Worm (Caenorhabditis elegans) whole organism, L1 larva: ENCODE measurements around the gene nhx-2.

ENCODE experiments used
- C04F5.9 ChIP-seq: sonication (generic microtip); optimal IDR thresholded peaks from 2 replicates; lab custom pipeline; 2016; ENCODE audit warnings: missing genetic modification characterization, missing compliant biosample characterization
- C16A3.4 ChIP-seq: fragments of 150-350 bp; optimal IDR thresholded peaks from 2 replicates; lab custom pipeline; 2014; ENCODE audit warnings: missing biosample characterization, missing genetic modification characterization
- F16B12.6 ChIP-seq: fragments of 150-350 bp; optimal IDR thresholded peaks from 2 replicates; lab custom pipeline; 2014; ENCODE audit warnings: missing biosample characterization, missing genetic modification characterization
- Y116A8C.19 ChIP-seq: sonication (generic microtip); optimal IDR thresholded peaks from 2 replicates; lab custom pipeline; 2016; ENCODE audit warnings: missing compliant biosample characterization, missing genetic modification characterization, borderline replicate concordance
- aly-2 ChIP-seq: fragments of 150-350 bp; optimal IDR thresholded peaks from 2 replicates; lab custom pipeline; 2014; ENCODE audit warnings: missing biosample characterization, missing genetic modification characterization
- blmp-1 ChIP-seq: fragments of 150-350 bp; optimal IDR thresholded peaks from 2 replicates; lab custom pipeline; 2014; ENCODE audit warnings: missing biosample characterization, missing genetic modification characterization
- ceh-63 ChIP-seq: fragments of 200-800 bp; sonication (Bioruptor generic); optimal IDR thresholded peaks from 2 replicates; lab custom pipeline; 2018; ENCODE audit warnings: mild to moderate bottlenecking, missing genetic modification characterization, missing compliant biosample characterization
- ceh-82 ChIP-seq, 3 experiments: fragments of 150-350 bp in 1 of 3; sonication (generic microtip) in 2 of 3; optimal IDR thresholded peaks; 2 replicates each; lab custom pipeline; 2014 to 2017; ENCODE audit warnings: missing biosample characterization in 3 of 3, missing genetic modification characterization in 3 of 3
- ceh-88 ChIP-seq: fragments of 200-800 bp; sonication (Bioruptor generic); IDR thresholded peaks from 2 replicates; pipeline ENCODE4 v1.3.6; 2022; ENCODE audit warnings: missing genetic modification characterization, missing compliant biosample characterization
- ceh-90 ChIP-seq: sonication (generic microtip); optimal IDR thresholded peaks from 2 replicates; lab custom pipeline; 2016; ENCODE audit warnings: missing genetic modification characterization, missing compliant biosample characterization
- ces-1 ChIP-seq: fragments of 150-350 bp; optimal IDR thresholded peaks from 2 replicates; lab custom pipeline; 2014; ENCODE audit warnings: missing biosample characterization, missing genetic modification reagents, missing genetic modification characterization
- efl-1 ChIP-seq, 4 experiments: fragments of 150-350 bp; optimal IDR thresholded peaks in 3 of 4; peaks in 1 of 4; 1 replicate in 1 of 4; 2 replicates in 3 of 4; lab custom pipeline; 2014; ENCODE audit warnings: missing biosample characterization in 2 of 4, missing genetic modification characterization in 2 of 4, missing genetic modification reagents in 2 of 4
- egl-27 ChIP-seq, 2 experiments: fragments of 150-350 bp in 1 of 2; sonication (generic microtip); optimal IDR thresholded peaks; 3 replicates each; lab custom pipeline; 2017 to 2018; ENCODE audit warnings: missing biosample characterization in 2 of 2, missing genetic modification characterization in 2 of 2, missing genetic modification reagents in 2 of 2
- elt-2 ChIP-seq: sonication (generic microtip); optimal IDR thresholded peaks from 2 replicates; lab custom pipeline; 2016; ENCODE audit warnings: missing genetic modification characterization, mild to moderate bottlenecking, inconsistent platforms, missing compliant biosample characterization, missing genetic modification reagents
- ets-5 ChIP-seq: fragments of 200-800 bp; sonication (Bioruptor generic); IDR thresholded peaks from 2 replicates; pipeline ENCODE4 v1.3.6; 2022; ENCODE audit warnings: missing genetic modification characterization, missing compliant biosample characterization
- fkh-4 ChIP-seq: sonication (generic microtip); optimal IDR thresholded peaks from 2 replicates; lab custom pipeline; 2016; ENCODE audit warnings: missing compliant biosample characterization, missing genetic modification characterization, borderline replicate concordance
- fkh-8 ChIP-seq: sonication (generic microtip); optimal IDR thresholded peaks from 2 replicates; lab custom pipeline; 2016; ENCODE audit warnings: mild to moderate bottlenecking, missing genetic modification characterization, missing compliant biosample characterization
- fos-1 ChIP-seq: fragments of 150-350 bp; optimal IDR thresholded peaks from 2 replicates; lab custom pipeline; 2014; ENCODE audit warnings: missing biosample characterization, missing genetic modification characterization
- grh-1 ChIP-seq: fragments of 200-800 bp; sonication (Bioruptor generic); IDR thresholded peaks from 2 replicates; pipeline ENCODE4 v1.3.6; 2022; ENCODE audit warnings: missing genetic modification reagents, missing genetic modification characterization, missing compliant biosample characterization
- hlh-4 ChIP-seq: sonication (generic microtip); optimal IDR thresholded peaks from 2 replicates; lab custom pipeline; 2016; ENCODE audit warnings: mild to moderate bottlenecking, missing genetic modification characterization, missing compliant biosample characterization
- irx-1 ChIP-seq: sonication (generic microtip); optimal IDR thresholded peaks from 2 replicates; lab custom pipeline; 2016; ENCODE audit warnings: missing genetic modification characterization, missing compliant biosample characterization
- isw-1 ChIP-seq: fragments of 200-800 bp; sonication (Bioruptor generic); IDR thresholded peaks from 2 replicates; pipeline ENCODE4 v1.3.6; 2022; ENCODE audit warnings: missing genetic modification characterization, missing compliant biosample characterization
- jun-1 ChIP-seq: fragments of 150-350 bp; optimal IDR thresholded peaks from 2 replicates; lab custom pipeline; 2014; ENCODE audit warnings: missing biosample characterization, missing genetic modification reagents, missing genetic modification characterization
- lin-13 ChIP-seq: fragments of 150-350 bp; optimal IDR thresholded peaks from 2 replicates; lab custom pipeline; 2014; ENCODE audit warnings: missing biosample characterization, missing genetic modification reagents, missing genetic modification characterization
- lin-14 ChIP-seq: fragments of 200-800 bp; sonication (Bioruptor generic); optimal IDR thresholded peaks from 2 replicates; lab custom pipeline; 2018; ENCODE audit warnings: mild to moderate bottlenecking, missing genetic modification characterization, moderate library complexity, missing compliant biosample characterization
- lin-39 ChIP-seq: fragments of 150-350 bp; optimal IDR thresholded peaks from 2 replicates; lab custom pipeline; 2014; ENCODE audit warnings: missing biosample characterization, missing genetic modification reagents, missing genetic modification characterization
- lsy-2 ChIP-seq, 2 experiments: fragments of 150-350 bp; optimal IDR thresholded peaks; 2 replicates each; lab custom pipeline; 2014; ENCODE audit warnings: missing biosample characterization in 2 of 2, missing genetic modification characterization in 2 of 2
- mab-9 ChIP-seq: fragments of 200-800 bp; sonication (Bioruptor generic); IDR thresholded peaks from 2 replicates; pipeline ENCODE4 v1.3.6; 2022; ENCODE audit warnings: missing genetic modification reagents, missing genetic modification characterization, missing compliant biosample characterization
- nhr-11 ChIP-seq: fragments of 150-350 bp; optimal IDR thresholded peaks from 2 replicates; lab custom pipeline; 2014; ENCODE audit warnings: missing biosample characterization, missing genetic modification characterization
- nhr-19 ChIP-seq: fragments of 200-800 bp; sonication (Bioruptor generic); conservative IDR thresholded peaks from 2 replicates; pipeline ENCODE4 v1.3.6; 2022; ENCODE audit warnings: missing genetic modification characterization, missing compliant biosample characterization
- nhr-28 ChIP-seq: fragments of 150-350 bp; optimal IDR thresholded peaks from 2 replicates; lab custom pipeline; 2014; ENCODE audit warnings: missing biosample characterization, missing genetic modification characterization
- nhr-47 ChIP-seq: sonication (generic microtip); optimal IDR thresholded peaks from 2 replicates; lab custom pipeline; 2016; ENCODE audit warnings: mild to moderate bottlenecking, missing genetic modification characterization, moderate library complexity, missing compliant biosample characterization
- nhr-84 ChIP-seq: sonication (generic microtip); optimal IDR thresholded peaks from 2 replicates; lab custom pipeline; 2017; ENCODE audit warnings: missing biosample characterization, missing genetic modification characterization
- pag-3 ChIP-seq: sonication (generic microtip); optimal IDR thresholded peaks from 2 replicates; lab custom pipeline; 2017; ENCODE audit warnings: missing genetic modification characterization, mild to moderate bottlenecking, missing compliant biosample characterization, antibody characterized with exemption, borderline replicate concordance; ENCODE audit not compliant: insufficient read depth
- rnt-1 ChIP-seq: sonication (generic microtip); optimal IDR thresholded peaks from 2 replicates; lab custom pipeline; 2016; ENCODE audit warnings: mild to moderate bottlenecking, missing genetic modification characterization, moderate library complexity, missing compliant biosample characterization
- skn-1 ChIP-seq: fragments of 150-350 bp; optimal IDR thresholded peaks from 2 replicates; lab custom pipeline; 2014; ENCODE audit warnings: missing biosample characterization, missing genetic modification characterization
- snpc-4 ChIP-seq: fragments of 150-350 bp; optimal IDR thresholded peaks from 2 replicates; lab custom pipeline; 2014; ENCODE audit warnings: missing biosample characterization, missing genetic modification characterization
- sox-4 ChIP-seq: sonication (generic microtip); optimal IDR thresholded peaks from 2 replicates; lab custom pipeline; 2016; ENCODE audit warnings: missing genetic modification characterization, missing compliant biosample characterization
- sptf-1 ChIP-seq: fragments of 150-350 bp; optimal IDR thresholded peaks from 2 replicates; lab custom pipeline; 2014; ENCODE audit warnings: missing biosample characterization, missing genetic modification characterization
- swsn-7 ChIP-seq: sonication (generic microtip); optimal IDR thresholded peaks from 2 replicates; lab custom pipeline; 2016; ENCODE audit warnings: missing genetic modification characterization, missing compliant biosample characterization
- unc-30 ChIP-seq: sonication (generic microtip); optimal IDR thresholded peaks from 2 replicates; lab custom pipeline; 2017; ENCODE audit warnings: missing biosample characterization, missing genetic modification characterization
- vab-15 ChIP-seq: sonication (generic microtip); optimal IDR thresholded peaks from 2 replicates; lab custom pipeline; 2017; ENCODE audit warnings: missing genotype, mild to moderate bottlenecking, missing genetic modification characterization, missing compliant biosample characterization
- xbp-1 ChIP-seq: sonication (generic microtip); optimal IDR thresholded peaks from 2 replicates; lab custom pipeline; 2016; ENCODE audit warnings: missing genetic modification characterization, missing compliant biosample characterization
- zag-1 ChIP-seq: fragments of 150-350 bp; optimal IDR thresholded peaks from 2 replicates; lab custom pipeline; 2014; ENCODE audit warnings: missing biosample characterization, missing genetic modification characterization
- ztf-11 ChIP-seq, 2 experiments: sonication (generic microtip); optimal IDR thresholded peaks; 2 replicates each; lab custom pipeline; 2016 to 2017; ENCODE audit warnings: missing genetic modification characterization in 2 of 2, missing biosample characterization in 1 of 2, missing compliant biosample characterization in 1 of 2
- ztf-4 ChIP-seq: fragments of 150-350 bp; optimal IDR thresholded peaks from 2 replicates; lab custom pipeline; 2014; ENCODE audit warnings: missing biosample characterization, missing genetic modification characterization

The nhx-2 gene

ce11 chrII:7679499-7680012 is 14.2 kb downstream of the nhx-2 start (continued):
- TF ChIP-seq irx-1 (tag; lab: Kevin White, UChicago) (no peak), ets-5 (GFP tag; lab: Robert Waterston, UW) (no peak), elt-2 (tag; lab: Kevin White, UChicago) (no peak), egl-27 (tag; optimal IDR thresholded peaks at IDR 0.05; lab: Kevin White, UChicago) (no peak), lin-14 (GFP tag; lab: Kevin White, UChicago) (peak; percentile 57), fkh-4 (tag; lab: Kevin White, UChicago) (no peak), nhr-11 (tag; lab: Kevin White, UChicago) (no peak), fos-1 (tag; lab: Kevin White, UChicago) (no peak)

- TF ChIP-seq blmp-1 (tag; lab: Kevin White, UChicago) (peak; percentile 16), fos-1 (tag; lab: Kevin White, UChicago) (no peak)
Observed at ce11 chrII:7678512-7678911, 15.2 kb downstream of the nhx-2 start.

ce11 chrII:7676307-7676905 is 17.4 kb downstream of the nhx-2 start:
- TF ChIP-seq ceh-88 (GFP tag; lab: Robert Waterston, UW) (no peak), pag-3 (tag; lab: Kevin White, UChicago) (no peak), snpc-4 (tag; lab: Kevin White, UChicago) (no peak), fkh-4 (tag; lab: Kevin White, UChicago) (no peak), nhr-19 (GFP tag; lab: Robert Waterston, UW) (no peak), C04F5.9 (no peak), vab-15 (tag; lab: Kevin White, UChicago) (no peak), zag-1 (tag; lab: Kevin White, UChicago) (no peak), irx-1 (tag; lab: Kevin White, UChicago) (no peak), ces-1 (no peak), skn-1 (tag; lab: Kevin White, UChicago) (no peak), xbp-1 (tag; lab: Kevin White, UChicago) (peak; percentile 16), mab-9 (GFP tag; lab: Robert Waterston, UW) (no peak), hlh-4 (tag; lab: Kevin White, UChicago) (no peak), ztf-4 (no peak), fos-1 (tag; lab: Kevin White, UChicago) (no peak), lin-39 (no peak), ceh-90 (tag; lab: Kevin White, UChicago) (no peak), C16A3.4 (no peak), nhr-47 (tag; lab: Kevin White, UChicago) (no peak), efl-1 (optimal IDR thresholded peaks at IDR 0.05; lab: Kevin White, UChicago) (no peak), efl-1 (GFP tag; optimal IDR thresholded peaks at IDR 0.05 in 1 of 2; lab: Kevin White, UChicago) (no peak), unc-30 (tag; lab: Kevin White, UChicago) (no peak), Y116A8C.19 (no peak), sox-4 (tag; lab: Kevin White, UChicago) (no peak), aly-2 (tag; lab: Kevin White, UChicago) (no peak), nhr-84 (tag; lab: Kevin White, UChicago) (no peak), jun-1 (tag; lab: Kevin White, UChicago) (no peak), lin-14 (GFP tag; lab: Kevin White, UChicago) (peak; percentile 68), lin-13 (GFP tag; lab: Kevin White, UChicago) (no peak), ceh-63 (no peak), ceh-82 (tag; optimal IDR thresholded peaks at IDR 0.05; lab: Kevin White, UChicago) (peak in 1 of 3 experiments; percentile 2), ztf-11 (tag; optimal IDR thresholded peaks at IDR 0.05; lab: Kevin White, UChicago) (no peak), sptf-1 (tag; lab: Kevin White, UChicago) (no peak), elt-2 (tag; lab: Kevin White, UChicago) (no peak), swsn-7 (tag; lab: Kevin White, UChicago) (peak; percentile 20), rnt-1 (peak; percentile 2), F16B12.6 (tag; lab: Kevin White, UChicago) (no peak), egl-27 (tag; optimal IDR thresholded peaks at IDR 0.05; lab: Kevin White, UChicago) (no peak), grh-1 (GFP tag; lab: Robert Waterston, UW) (peak; percentile 18; the same call in 1 of the 2 replicates), lsy-2 (tag; optimal IDR thresholded peaks at IDR 0.05; lab: Kevin White, UChicago) (peak in 1 of 2 experiments; percentile 34), isw-1 (GFP tag; lab: Robert Waterston, UW) (no peak), fkh-8 (tag; lab: Kevin White, UChicago) (no peak), ets-5 (GFP tag; lab: Robert Waterston, UW) (no peak), nhr-11 (tag; lab: Kevin White, UChicago) (no peak), nhr-28 (tag; lab: Kevin White, UChicago) (no peak)
